Fruit fly (Drosophila melanogaster) whole organism, pupa: ENCODE data around the gene Ugt303B3.

Experiments
- CG12605 ChIP-seq: fragments of 200-800 bp; sonication (Bioruptor generic); IDR thresholded peaks from 2 replicates; pipeline ENCODE4 v1.3.6; 2022; ENCODE audit warnings: missing biosample characterization, missing genetic modification characterization
- CG13204 ChIP-seq: fragments of 200-800 bp; sonication (Bioruptor generic); optimal IDR thresholded peaks from 2 replicates; lab custom pipeline; 2018; ENCODE audit warnings: missing biosample characterization, mild to moderate bottlenecking, missing genetic modification characterization, moderate library complexity
- CG14655 ChIP-seq: fragments of 200-800 bp; sonication (Bioruptor generic); optimal IDR thresholded peaks from 3 replicates; lab custom pipeline; 2017; ENCODE audit warnings: mild to moderate bottlenecking, missing biosample characterization, missing genetic modification reagents, missing genetic modification characterization
- CG17806 ChIP-seq: fragments of 200-800 bp; sonication (Bioruptor generic); optimal IDR thresholded peaks from 2 replicates; lab custom pipeline; 2018; ENCODE audit warnings: missing biosample characterization, mild to moderate bottlenecking, missing genetic modification characterization, moderate library complexity
- CG34367 ChIP-seq: fragments of 200-800 bp; sonication (Bioruptor generic); optimal IDR thresholded peaks from 2 replicates; lab custom pipeline; 2018; ENCODE audit warnings: missing biosample characterization, mild to moderate bottlenecking, missing genetic modification characterization
- CG4496 ChIP-seq: fragments of 200-800 bp; sonication (Bioruptor generic); IDR thresholded peaks from 3 replicates; pipeline ENCODE4 v1.3.6; 2022; ENCODE audit warnings: missing biosample characterization, missing genetic modification characterization
- CG8301 ChIP-seq: fragments of 200-800 bp; sonication (Bioruptor generic); optimal IDR thresholded peaks from 2 replicates; lab custom pipeline; 2018; ENCODE audit warnings: missing biosample characterization, mild to moderate bottlenecking, missing genetic modification characterization
- EcR ChIP-seq: fragments of 200-800 bp; sonication (Bioruptor generic); optimal IDR thresholded peaks from 3 replicates; lab custom pipeline; 2019; ENCODE audit warnings: missing biosample characterization, missing genetic modification characterization, mild to moderate bottlenecking, moderate library complexity, missing genetic modification reagents
- Ets98B ChIP-seq: fragments of 200-800 bp; sonication (Bioruptor generic); IDR thresholded peaks from 2 replicates; pipeline ENCODE4 v1.3.6; 2022; ENCODE audit warnings: missing biosample characterization, missing genetic modification characterization
- Pif1A ChIP-seq: fragments of 200-800 bp; sonication (Bioruptor generic); optimal IDR thresholded peaks from 3 replicates; lab custom pipeline; 2016; ENCODE audit warnings: missing biosample characterization, missing genetic modification characterization
- Pif1B ChIP-seq: fragments of 200-800 bp; sonication (Bioruptor generic); optimal IDR thresholded peaks from 3 replicates; lab custom pipeline; 2016; ENCODE audit warnings: missing biosample characterization, missing genetic modification characterization
- fd96Ca ChIP-seq: fragments of 200-800 bp; sonication (Bioruptor generic); IDR thresholded peaks from 3 replicates; pipeline ENCODE4 v1.3.6; 2022; ENCODE audit warnings: missing biosample characterization, missing genetic modification characterization
- gl ChIP-seq: fragments of 200-800 bp; sonication (Bioruptor generic); optimal IDR thresholded peaks from 2 replicates; lab custom pipeline; 2018; ENCODE audit warnings: missing biosample characterization, mild to moderate bottlenecking, missing genetic modification characterization

- TF ChIP-seq CG8301 (tag; lab: Kevin White, UChicago) (no peak), CG4496 (GFP tag; lab: Robert Waterston, UW) (no peak), CG13204 (GFP tag; lab: Kevin White, UChicago) (no peak), EcR (GFP tag; lab: Kevin White, UChicago) (no peak), CG14655 (GFP tag; lab: Kevin White, UChicago) (no peak), fd96Ca (GFP tag; lab: Robert Waterston, UW) (no peak), Ets98B (no peak), Pif1A (no peak), Pif1B (GFP tag; lab: Kevin White, UChicago) (no peak), CG17806 (tag; lab: Kevin White, UChicago) (no peak), gl (no peak), CG34367 (tag; lab: Kevin White, UChicago) (no peak), CG12605 (GFP tag; lab: Robert Waterston, UW) (no peak)
Measured at dm6 chr3R:23507376-23507775, 27.2 kb downstream of the Ugt303B3 start, which contains the start of gene CG34289.
